Fruit fly (Drosophila melanogaster) whole organism, embryonic: Measurements from ENCODE around the gene CG13248.

Source experiments
- BEAF-32 ChIP-seq: fragments of 200-800 bp; sonication (Bioruptor generic); optimal IDR thresholded peaks from 3 replicates; lab custom pipeline; 2017; ENCODE audit warnings: missing biosample characterization, missing genetic modification characterization, mild to moderate bottlenecking, moderate library complexity, missing genetic modification reagents
- Bgb ChIP-seq: fragments of 200-800 bp; sonication (Bioruptor generic); IDR thresholded peaks from 2 replicates; pipeline ENCODE4 v1.3.6; 2022; ENCODE audit warnings: missing biosample characterization, missing genetic modification characterization; ENCODE audit not compliant: partially characterized antibody
- Bteb2 ChIP-seq: fragments of 200-800 bp; sonication (Bioruptor generic); optimal IDR thresholded peaks from 2 replicates; lab custom pipeline; 2016; ENCODE audit warnings: missing biosample characterization, missing genetic modification characterization
- CG10267 ChIP-seq: fragments of 200-800 bp; sonication (Bioruptor generic); optimal IDR thresholded peaks from 2 replicates; lab custom pipeline; 2018; ENCODE audit warnings: missing biosample characterization, mild to moderate bottlenecking, missing genetic modification characterization, moderate library complexity
- CG12155 ChIP-seq: fragments of 200-800 bp; sonication (Bioruptor generic); optimal IDR thresholded peaks from 3 replicates; lab custom pipeline; 2016; ENCODE audit warnings: missing biosample characterization, missing genetic modification characterization
- CG14710 ChIP-seq: fragments of 200-800 bp; sonication (Bioruptor generic); optimal IDR thresholded peaks from 3 replicates; lab custom pipeline; 2019; ENCODE audit warnings: missing biosample characterization, mild to moderate bottlenecking, missing genetic modification characterization, moderate library complexity
- CG14860 ChIP-seq: fragments of 200-800 bp; sonication (Bioruptor generic); IDR thresholded peaks from 3 replicates; pipeline ENCODE4 v1.3.6; 2022; ENCODE audit warnings: missing biosample characterization, missing genetic modification characterization; ENCODE audit not compliant: partially characterized antibody
- CG17186 ChIP-seq: fragments of 200-800 bp; sonication (Bioruptor generic); optimal IDR thresholded peaks from 3 replicates; lab custom pipeline; 2017; ENCODE audit warnings: missing biosample characterization, missing genetic modification reagents, missing genetic modification characterization
- CG18262 ChIP-seq: fragments of 200-800 bp; optimal IDR thresholded peaks from 3 replicates; lab custom pipeline; 2019; ENCODE audit warnings: missing biosample characterization, mild to moderate bottlenecking, missing genetic modification characterization, moderate library complexity
- CG2116 ChIP-seq: fragments of 200-800 bp; sonication (Bioruptor generic); optimal IDR thresholded peaks from 3 replicates; lab custom pipeline; 2018; ENCODE audit warnings: missing biosample characterization, mild to moderate bottlenecking, missing genetic modification characterization
- CG33213 ChIP-seq: fragments of 200-800 bp; sonication (Bioruptor generic); optimal IDR thresholded peaks from 3 replicates; lab custom pipeline; 2016; ENCODE audit warnings: missing biosample characterization, missing genetic modification characterization
- CG34224 ChIP-seq: fragments of 200-800 bp; sonication (Bioruptor generic); IDR thresholded peaks from 3 replicates; pipeline ENCODE4 v1.3.6; 2022; ENCODE audit warnings: missing biosample characterization, missing genetic modification characterization; ENCODE audit not compliant: partially characterized antibody
- CG6765 ChIP-seq: fragments of 200-800 bp; sonication (Bioruptor generic); optimal IDR thresholded peaks from 3 replicates; lab custom pipeline; 2017; ENCODE audit warnings: missing biosample characterization, mild to moderate bottlenecking, missing genetic modification characterization
- CG6813 ChIP-seq: fragments of 200-800 bp; sonication (Bioruptor generic); optimal IDR thresholded peaks from 2 replicates; lab custom pipeline; 2017; ENCODE audit warnings: missing biosample characterization, missing genetic modification characterization, mild to moderate bottlenecking, moderate library complexity, missing genetic modification reagents
- CG6854 ChIP-seq: fragments of 200-800 bp; sonication (Bioruptor generic); optimal IDR thresholded peaks from 3 replicates; lab custom pipeline; 2017; ENCODE audit warnings: missing biosample characterization, mild to moderate bottlenecking, missing genetic modification characterization
- CG7357 ChIP-seq: fragments of 200-800 bp; sonication (Bioruptor generic); IDR thresholded peaks from 3 replicates; pipeline ENCODE4 v1.3.6; 2022; ENCODE audit warnings: missing biosample characterization, missing genetic modification characterization
- CG8924 ChIP-seq: fragments of 200-800 bp; optimal IDR thresholded peaks from 3 replicates; lab custom pipeline; 2019; ENCODE audit warnings: missing biosample characterization, mild to moderate bottlenecking, missing genetic modification characterization, moderate library complexity
- CG9797 ChIP-seq: fragments of 200-800 bp; sonication (Bioruptor generic); optimal IDR thresholded peaks from 3 replicates; lab custom pipeline; 2018; ENCODE audit warnings: missing biosample characterization, mild to moderate bottlenecking, missing genetic modification characterization
- Doc3 ChIP-seq: fragments of 200-800 bp; sonication (Bioruptor generic); IDR thresholded peaks from 3 replicates; pipeline ENCODE4 v1.3.6; 2022; ENCODE audit warnings: missing biosample characterization, missing genetic modification characterization; ENCODE audit not compliant: partially characterized antibody
- Dref ChIP-seq: fragments of 200-800 bp; sonication (Bioruptor generic); IDR thresholded peaks from 2 replicates; pipeline ENCODE4 v1.3.6; 2022; ENCODE audit warnings: missing biosample characterization, missing genetic modification characterization
- E2f2 ChIP-seq: fragments of 200-800 bp; sonication (Bioruptor generic); IDR thresholded peaks from 2 replicates; pipeline ENCODE4 v1.3.6; 2022; ENCODE audit warnings: missing biosample characterization, missing genetic modification characterization
- Ets65A ChIP-seq: fragments of 200-800 bp; sonication (Bioruptor generic); peaks from one replicate; lab custom pipeline; 2016; ENCODE audit warnings: missing biosample characterization, missing genetic modification characterization
- Fer1 ChIP-seq: fragments of 200-800 bp; sonication (Bioruptor generic); optimal IDR thresholded peaks from 2 replicates; lab custom pipeline; 2017; ENCODE audit warnings: missing biosample characterization, mild to moderate bottlenecking, missing genetic modification characterization
- HmgZ ChIP-seq: fragments of 200-800 bp; sonication (Bioruptor generic); optimal IDR thresholded peaks from 2 replicates; lab custom pipeline; 2018; ENCODE audit warnings: missing biosample characterization, mild to moderate bottlenecking, missing genetic modification characterization
- Hmx ChIP-seq: fragments of 200-800 bp; sonication (Bioruptor generic); optimal IDR thresholded peaks from 2 replicates; lab custom pipeline; 2016; ENCODE audit warnings: missing biosample characterization, missing genetic modification characterization
- Med ChIP-seq: fragments of 200-800 bp; sonication (Bioruptor generic); peaks from one replicate; lab custom pipeline; 2016; ENCODE audit warnings: missing biosample characterization, missing genetic modification characterization, mild to moderate bottlenecking, inconsistent platforms, moderate library complexity
- Scr ChIP-seq: fragments of 200-800 bp; sonication (Bioruptor generic); IDR thresholded peaks from 2 replicates; pipeline ENCODE4 v1.3.6; 2022; ENCODE audit warnings: missing biosample characterization, missing genetic modification characterization; ENCODE audit not compliant: partially characterized antibody
- Sin3A ChIP-seq: fragments of >200 bp; optimal IDR thresholded peaks from 2 replicates; lab custom pipeline; 2018
- danr ChIP-seq: fragments of 200-800 bp; sonication (Bioruptor generic); IDR thresholded peaks from 2 replicates; pipeline ENCODE4 v1.3.6; 2022; ENCODE audit warnings: missing biosample characterization, missing genetic modification characterization
- dpn ChIP-seq, 2 experiments: fragments of 200-800 bp; sonication (Bioruptor generic); optimal IDR thresholded peaks; 3 replicates each; lab custom pipeline; 2016; ENCODE audit warnings: missing biosample characterization in 2 of 2, missing genetic modification characterization in 2 of 2
- gfzf ChIP-seq: fragments of 200-800 bp; sonication (Bioruptor generic); optimal IDR thresholded peaks from 2 replicates; lab custom pipeline; 2016; ENCODE audit warnings: missing biosample characterization, mild to moderate bottlenecking, missing genetic modification characterization, moderate library complexity
- grn ChIP-seq: fragments of 200-800 bp; sonication (Bioruptor generic); optimal IDR thresholded peaks from 3 replicates; lab custom pipeline; 2017; ENCODE audit warnings: missing biosample characterization, missing genetic modification characterization
- gsb-n ChIP-seq: fragments of 200-800 bp; sonication (Bioruptor generic); optimal IDR thresholded peaks from 3 replicates; lab custom pipeline; 2018; ENCODE audit warnings: missing biosample characterization, mild to moderate bottlenecking, missing genetic modification characterization
- knrl ChIP-seq: fragments of 200-800 bp; sonication (Bioruptor generic); IDR thresholded peaks from 3 replicates; pipeline ENCODE4 v1.3.6; 2022; ENCODE audit warnings: missing biosample characterization, missing genetic modification characterization; ENCODE audit not compliant: partially characterized antibody
- pfk ChIP-seq: fragments of 200-800 bp; sonication (Bioruptor generic); optimal IDR thresholded peaks from 2 replicates; lab custom pipeline; 2018; ENCODE audit warnings: missing biosample characterization, mild to moderate bottlenecking, missing genetic modification characterization, moderate library complexity
- phol ChIP-seq: fragments of 200-800 bp; sonication (Bioruptor generic); optimal IDR thresholded peaks from 3 replicates; lab custom pipeline; 2018; ENCODE audit warnings: missing biosample characterization, mild to moderate bottlenecking, missing genetic modification characterization, moderate library complexity
- row ChIP-seq: fragments of 200-800 bp; sonication (Bioruptor generic); IDR thresholded peaks from 3 replicates; pipeline ENCODE4 v1.3.6; 2022; ENCODE audit warnings: missing biosample characterization, missing genetic modification characterization
- sqz ChIP-seq: fragments of 200-800 bp; sonication (Bioruptor generic); optimal IDR thresholded peaks from 3 replicates; lab custom pipeline; 2018; ENCODE audit warnings: missing biosample characterization, mild to moderate bottlenecking, missing genetic modification characterization
- sug ChIP-seq: fragments of 200-800 bp; optimal IDR thresholded peaks from 2 replicates; lab custom pipeline; 2019; ENCODE audit warnings: missing biosample characterization, mild to moderate bottlenecking, missing genetic modification characterization, moderate library complexity
- tin ChIP-seq: fragments of 200-800 bp; sonication (Bioruptor generic); optimal IDR thresholded peaks from 3 replicates; lab custom pipeline; 2016; ENCODE audit warnings: missing biosample characterization, missing genetic modification characterization
- trem ChIP-seq: fragments of 200-800 bp; optimal IDR thresholded peaks from 3 replicates; lab custom pipeline; 2019; ENCODE audit warnings: missing biosample characterization, mild to moderate bottlenecking, missing genetic modification characterization, moderate library complexity
- unc-4 ChIP-seq: fragments of 200-800 bp; sonication (Bioruptor generic); IDR thresholded peaks from 2 replicates; pipeline ENCODE4 v1.3.6; 2022; ENCODE audit warnings: missing biosample characterization, missing genetic modification characterization; ENCODE audit not compliant: partially characterized antibody

Gene CG13248

dm6 chr3L:20432297-20432696 lies 21.9 kb upstream of the CG13248 start, which contains the start of the genes Las and Psn (continued):
- TF ChIP-seq BEAF-32 (GFP tag; lab: Kevin White, UChicago) = peak; percentile 76
- TF ChIP-seq CG34224 = peak; percentile 62
- TF ChIP-seq phol = peak; percentile 36
- peak; percentile 3 for TF ChIP-seq Hmx (GFP tag; lab: Kevin White, UChicago)
- peak; percentile 18 for TF ChIP-seq CG8924
- no peak for TF ChIP-seq pfk (GFP tag; lab: Kevin White, UChicago)
- peak; percentile 70 for TF ChIP-seq CG14710 (tag; lab: Kevin White, UChicago)
- TF ChIP-seq CG10267 = peak; percentile 62
- peak; percentile 64 for TF ChIP-seq Ets65A (GFP tag; lab: Kevin White, UChicago)
- TF ChIP-seq Bteb2 (GFP tag; lab: Kevin White, UChicago) = peak; percentile 34
- TF ChIP-seq knrl (GFP tag; lab: Robert Waterston, UW) = peak; percentile 69
- no peak for TF ChIP-seq CG6854 (GFP tag; lab: Kevin White, UChicago)
- peak; percentile 50; the same call in 2 of the 3 replicates for TF ChIP-seq CG14860 (GFP tag; lab: Robert Waterston, UW)
- peak; percentile 84 for TF ChIP-seq gfzf
- TF ChIP-seq danr = no peak
- TF ChIP-seq grn (GFP tag; lab: Kevin White, UChicago) = no peak
- TF ChIP-seq CG7357 (GFP tag; lab: Robert Waterston, UW) = no peak
- TF ChIP-seq HmgZ (tag; lab: Kevin White, UChicago) = peak; percentile 10
- peak; percentile 62 for TF ChIP-seq CG17186 (GFP tag; lab: Kevin White, UChicago)
- TF ChIP-seq trem (tag; lab: Kevin White, UChicago) = peak; percentile 70
- TF ChIP-seq Dref (GFP tag; lab: Robert Waterston, UW) = peak; percentile 63
- peak; percentile 9 for TF ChIP-seq tin (GFP tag; lab: Kevin White, UChicago)
- peak; percentile 3 for TF ChIP-seq Fer1 (GFP tag; lab: Kevin White, UChicago)
- TF ChIP-seq E2f2 (GFP tag; lab: Robert Waterston, UW) = peak; percentile 73
- peak; percentile 90 for TF ChIP-seq Med (GFP tag; lab: Kevin White, UChicago)
- TF ChIP-seq Scr = peak; percentile 77
- TF ChIP-seq CG12155 (GFP tag; lab: Kevin White, UChicago) = peak; percentile 16
- TF ChIP-seq row (GFP tag; lab: Robert Waterston, UW) = peak; percentile 50
- TF ChIP-seq Doc3 (GFP tag; lab: Robert Waterston, UW) = peak; percentile 69
- TF ChIP-seq unc-4 = peak; percentile 71
- TF ChIP-seq CG6765 (GFP tag; lab: Kevin White, UChicago) = no peak
- TF ChIP-seq CG33213 (GFP tag; lab: Kevin White, UChicago) = peak; percentile 33
- no peak for TF ChIP-seq CG18262
- TF ChIP-seq CG2116 (GFP tag; lab: Kevin White, UChicago) = peak; percentile 69
- peak; percentile 73 for TF ChIP-seq Sin3A
- peak in 1 of 2 experiments; percentile 19 for TF ChIP-seq dpn (GFP tag; optimal IDR thresholded peaks at IDR 0.05; lab: Kevin White, UChicago)

- TF ChIP-seq sqz (GFP tag; lab: Kevin White, UChicago) = no peak
- no peak for TF ChIP-seq danr
- TF ChIP-seq gsb-n = no peak
- no peak for TF ChIP-seq CG6813 (GFP tag; lab: Kevin White, UChicago)
- peak; percentile 13 for TF ChIP-seq Bgb (GFP tag; lab: Robert Waterston, UW)
- TF ChIP-seq CG9797 (GFP tag; lab: Kevin White, UChicago) = no peak
- TF ChIP-seq sug (tag; lab: Kevin White, UChicago) = peak; percentile 99
Measured at dm6 chr3L:20431619-20432018, 21.3 kb upstream of the CG13248 start.
